Fruit fly (Drosophila melanogaster) whole organism, embryonic: ENCODE results near the gene Prosbeta2R2.

Source experiments
- Adf1 ChIP-seq: fragments of 200-800 bp; sonication (Bioruptor generic); IDR thresholded peaks from 2 replicates; pipeline ENCODE4 v1.3.6; 2022; ENCODE audit warnings: missing biosample characterization, missing genetic modification characterization
- B-H2 ChIP-seq: fragments of 200-800 bp; sonication (Bioruptor generic); optimal IDR thresholded peaks from 2 replicates; lab custom pipeline; 2018; ENCODE audit warnings: missing biosample characterization, mild to moderate bottlenecking, missing genetic modification characterization
- Bgb ChIP-seq: fragments of 200-800 bp; sonication (Bioruptor generic); IDR thresholded peaks from 2 replicates; pipeline ENCODE4 v1.3.6; 2022; ENCODE audit warnings: missing biosample characterization, missing genetic modification characterization; ENCODE audit not compliant: partially characterized antibody
- CG10267 ChIP-seq: fragments of 200-800 bp; sonication (Bioruptor generic); optimal IDR thresholded peaks from 2 replicates; lab custom pipeline; 2018; ENCODE audit warnings: missing biosample characterization, mild to moderate bottlenecking, missing genetic modification characterization, moderate library complexity
- CG11093 ChIP-seq: fragments of 200-800 bp; sonication (Bioruptor generic); IDR thresholded peaks from 3 replicates; pipeline ENCODE4 v1.3.6; 2022; ENCODE audit warnings: missing biosample characterization, missing genetic modification characterization
- CG12744 ChIP-seq: fragments of 200-800 bp; sonication (Bioruptor generic); optimal IDR thresholded peaks from 2 replicates; lab custom pipeline; 2016; ENCODE audit warnings: missing biosample characterization, missing genetic modification characterization
- CG13123 ChIP-seq: fragments of 200-800 bp; sonication (Bioruptor generic); optimal IDR thresholded peaks from 2 replicates; lab custom pipeline; 2016; ENCODE audit warnings: missing biosample characterization, missing genetic modification characterization
- CG13894 ChIP-seq: fragments of 200-800 bp; sonication (Bioruptor generic); optimal IDR thresholded peaks from 3 replicates; lab custom pipeline; 2018; ENCODE audit warnings: missing biosample characterization, mild to moderate bottlenecking, missing genetic modification characterization, moderate library complexity
- CG14860 ChIP-seq: fragments of 200-800 bp; sonication (Bioruptor generic); IDR thresholded peaks from 3 replicates; pipeline ENCODE4 v1.3.6; 2022; ENCODE audit warnings: missing biosample characterization, missing genetic modification characterization; ENCODE audit not compliant: partially characterized antibody
- CG15514 ChIP-seq: fragments of 200-800 bp; sonication (Bioruptor generic); optimal IDR thresholded peaks from 3 replicates; lab custom pipeline; 2017; ENCODE audit warnings: missing biosample characterization, missing genetic modification characterization, mild to moderate bottlenecking, moderate library complexity, missing genetic modification reagents
- CG17186 ChIP-seq: fragments of 200-800 bp; sonication (Bioruptor generic); optimal IDR thresholded peaks from 3 replicates; lab custom pipeline; 2017; ENCODE audit warnings: missing biosample characterization, missing genetic modification reagents, missing genetic modification characterization
- CG2116 ChIP-seq: fragments of 200-800 bp; sonication (Bioruptor generic); optimal IDR thresholded peaks from 3 replicates; lab custom pipeline; 2018; ENCODE audit warnings: missing biosample characterization, mild to moderate bottlenecking, missing genetic modification characterization
- CG33557 ChIP-seq: fragments of 200-800 bp; sonication (Bioruptor generic); optimal IDR thresholded peaks from 2 replicates; lab custom pipeline; 2019; ENCODE audit warnings: missing biosample characterization, mild to moderate bottlenecking, missing genetic modification characterization, moderate library complexity
- CG4854 ChIP-seq: fragments of 200-800 bp; sonication (Bioruptor generic); optimal IDR thresholded peaks from 2 replicates; lab custom pipeline; 2016; ENCODE audit warnings: missing biosample characterization, missing genetic modification characterization, inconsistent platforms
- CG7928 ChIP-seq: fragments of 200-800 bp; sonication (Bioruptor generic); optimal IDR thresholded peaks from 2 replicates; lab custom pipeline; 2017; ENCODE audit warnings: missing biosample characterization, mild to moderate bottlenecking, missing genetic modification characterization
- CG8089 ChIP-seq: fragments of 200-800 bp; sonication (Bioruptor generic); optimal IDR thresholded peaks from 3 replicates; lab custom pipeline; 2016; ENCODE audit warnings: missing biosample characterization, missing genetic modification characterization
- CG8924 ChIP-seq: fragments of 200-800 bp; optimal IDR thresholded peaks from 3 replicates; lab custom pipeline; 2019; ENCODE audit warnings: missing biosample characterization, mild to moderate bottlenecking, missing genetic modification characterization, moderate library complexity
- CG9609 ChIP-seq: fragments of 200-800 bp; sonication (Bioruptor generic); optimal IDR thresholded peaks from 3 replicates; lab custom pipeline; 2016; ENCODE audit warnings: missing biosample characterization, missing genetic modification characterization
- CG9797 ChIP-seq: fragments of 200-800 bp; sonication (Bioruptor generic); optimal IDR thresholded peaks from 3 replicates; lab custom pipeline; 2018; ENCODE audit warnings: missing biosample characterization, mild to moderate bottlenecking, missing genetic modification characterization
- CG9876 ChIP-seq: fragments of 200-800 bp; sonication (Bioruptor generic); optimal IDR thresholded peaks from 2 replicates; lab custom pipeline; 2016; ENCODE audit warnings: missing biosample characterization, missing genetic modification characterization
- Dek ChIP-seq: fragments of 200-800 bp; sonication (Bioruptor generic); optimal IDR thresholded peaks from 3 replicates; lab custom pipeline; 2019; ENCODE audit warnings: missing biosample characterization, mild to moderate bottlenecking, missing genetic modification characterization, moderate library complexity
- Dfd ChIP-seq, 2 experiments: fragments of >200 bp; optimal IDR thresholded peaks; 2 replicates each; lab custom pipeline; 2017; ENCODE audit warnings: missing biosample characterization in 2 of 2, missing genetic modification characterization in 2 of 2
- Dref ChIP-seq: fragments of 200-800 bp; sonication (Bioruptor generic); IDR thresholded peaks from 2 replicates; pipeline ENCODE4 v1.3.6; 2022; ENCODE audit warnings: missing biosample characterization, missing genetic modification characterization
- HHEX ChIP-seq: fragments of 200-800 bp; sonication (Bioruptor generic); optimal IDR thresholded peaks from 3 replicates; lab custom pipeline; 2017; ENCODE audit warnings: missing biosample characterization, mild to moderate bottlenecking, missing genetic modification characterization, missing genetic modification reagents
- HmgZ ChIP-seq: fragments of 200-800 bp; sonication (Bioruptor generic); optimal IDR thresholded peaks from 2 replicates; lab custom pipeline; 2018; ENCODE audit warnings: missing biosample characterization, mild to moderate bottlenecking, missing genetic modification characterization
- Hsf ChIP-seq: fragments of 200-800 bp; sonication (Bioruptor generic); optimal IDR thresholded peaks from 3 replicates; lab custom pipeline; 2016; ENCODE audit warnings: missing biosample characterization, missing genetic modification characterization
- Jarid2 ChIP-seq: fragments of 200-800 bp; sonication (Bioruptor generic); optimal IDR thresholded peaks from 3 replicates; lab custom pipeline; 2017; ENCODE audit warnings: mild to moderate bottlenecking, missing biosample characterization, missing genetic modification reagents, missing genetic modification characterization
- Lim3 ChIP-seq: fragments of 200-800 bp; sonication (Bioruptor generic); IDR thresholded peaks from 2 replicates; pipeline ENCODE4 v1.3.6; 2022; ENCODE audit warnings: missing biosample characterization, missing genetic modification characterization
- Mad ChIP-seq: fragments of 200-800 bp; sonication (Bioruptor generic); optimal IDR thresholded peaks from 2 replicates; lab custom pipeline; 2016; ENCODE audit warnings: missing biosample characterization, missing genetic modification characterization
- Neu2 ChIP-seq: fragments of 200-800 bp; sonication (Bioruptor generic); optimal IDR thresholded peaks from 3 replicates; lab custom pipeline; 2016; ENCODE audit warnings: missing biosample characterization, missing genetic modification characterization, borderline replicate concordance
- Opbp ChIP-seq: fragments of 200-800 bp; sonication (Bioruptor generic); IDR thresholded peaks from 3 replicates; pipeline ENCODE4 v1.3.6; 2022; ENCODE audit warnings: missing biosample characterization, missing genetic modification characterization; ENCODE audit not compliant: partially characterized antibody
- Rfx ChIP-seq: fragments of 200-800 bp; sonication (Bioruptor generic); IDR thresholded peaks from 2 replicates; pipeline ENCODE4 v1.3.6; 2022; ENCODE audit warnings: missing biosample characterization, missing genetic modification characterization
- al ChIP-seq: fragments of 200-800 bp; sonication (Bioruptor generic); IDR thresholded peaks from 2 replicates; pipeline ENCODE4 v1.3.6; 2022; ENCODE audit warnings: missing biosample characterization, missing genetic modification characterization
- dpn ChIP-seq, 2 experiments: fragments of 200-800 bp; sonication (Bioruptor generic); optimal IDR thresholded peaks; 3 replicates each; lab custom pipeline; 2016; ENCODE audit warnings: missing biosample characterization in 2 of 2, missing genetic modification characterization in 2 of 2
- fd64A ChIP-seq: fragments of 200-800 bp; sonication (Bioruptor generic); optimal IDR thresholded peaks from 3 replicates; lab custom pipeline; 2018; ENCODE audit warnings: missing biosample characterization, mild to moderate bottlenecking, missing genetic modification characterization
- gt ChIP-seq: fragments of 200-800 bp; sonication (Bioruptor generic); IDR thresholded peaks from 2 replicates; pipeline ENCODE4 v1.3.6; 2022; ENCODE audit warnings: missing biosample characterization, missing genetic modification characterization
- hbn ChIP-seq: fragments of 200-800 bp; sonication (Bioruptor generic); IDR thresholded peaks from 2 replicates; pipeline ENCODE4 v1.3.6; 2022; ENCODE audit warnings: missing biosample characterization, missing genetic modification characterization; ENCODE audit not compliant: partially characterized antibody
- her ChIP-seq: fragments of 200-800 bp; sonication (Bioruptor generic); optimal IDR thresholded peaks from 2 replicates; lab custom pipeline; 2016; ENCODE audit warnings: missing biosample characterization, missing genetic modification characterization
- insv ChIP-seq, 2 experiments: fragments of 200-800 bp; sonication (Bioruptor generic); optimal IDR thresholded peaks; 3 replicates each; lab custom pipeline; 2016 to 2018; ENCODE audit warnings: missing biosample characterization in 2 of 2, missing genetic modification characterization in 2 of 2
- lab ChIP-seq: fragments of 200-800 bp; sonication (Bioruptor generic); optimal IDR thresholded peaks from 3 replicates; lab custom pipeline; 2017; ENCODE audit warnings: missing biosample characterization, missing genetic modification characterization, mild to moderate bottlenecking, moderate library complexity, missing genetic modification reagents
- lbe ChIP-seq: fragments of 200-800 bp; sonication (Bioruptor generic); optimal IDR thresholded peaks from 2 replicates; lab custom pipeline; 2016; ENCODE audit warnings: missing biosample characterization, mild to moderate bottlenecking, missing genetic modification characterization
- lilli ChIP-seq: fragments of 200-800 bp; sonication (Bioruptor generic); optimal IDR thresholded peaks from 3 replicates; lab custom pipeline; 2016; ENCODE audit warnings: missing biosample characterization, missing genetic modification characterization
- peb ChIP-seq: fragments of 200-800 bp; sonication (Bioruptor generic); IDR thresholded peaks from 2 replicates; pipeline ENCODE4 v1.3.6; 2022; ENCODE audit warnings: missing biosample characterization, missing genetic modification characterization
- pho ChIP-seq: fragments of 200-800 bp; sonication (Bioruptor generic); optimal IDR thresholded peaks from 2 replicates; lab custom pipeline; 2016; ENCODE audit warnings: missing biosample characterization, missing genetic modification characterization
- pita ChIP-seq: fragments of 200-800 bp; sonication (Bioruptor generic); optimal IDR thresholded peaks from 2 replicates; lab custom pipeline; 2017; ENCODE audit warnings: missing biosample characterization, mild to moderate bottlenecking, missing genetic modification characterization
- scrt ChIP-seq: fragments of 200-800 bp; sonication (Bioruptor generic); optimal IDR thresholded peaks from 2 replicates; lab custom pipeline; 2018; ENCODE audit warnings: missing biosample characterization, mild to moderate bottlenecking, missing genetic modification characterization, moderate library complexity
- seq ChIP-seq: fragments of 200-800 bp; sonication (Bioruptor generic); IDR thresholded peaks from 2 replicates; pipeline ENCODE4 v1.3.6; 2022; ENCODE audit warnings: missing biosample characterization, missing genetic modification characterization
- slbo ChIP-seq: fragments of 200-800 bp; sonication (Bioruptor generic); IDR thresholded peaks from 2 replicates; pipeline ENCODE4 v1.3.6; 2022; ENCODE audit warnings: missing biosample characterization, missing genetic modification characterization
- tgo ChIP-seq: fragments of 200-800 bp; sonication (Bioruptor generic); IDR thresholded peaks from 3 replicates; pipeline ENCODE4 v1.3.6; 2022; ENCODE audit warnings: missing biosample characterization, missing genetic modification characterization
- zfh1 ChIP-seq: fragments of 200-800 bp; sonication (Bioruptor generic); IDR thresholded peaks from 3 replicates; pipeline ENCODE4 v1.3.6; 2022; ENCODE audit warnings: missing biosample characterization, missing genetic modification characterization

Prosbeta2R2 gene

dm6 chr3R:5217278-5217714 is 2.0 kb downstream of the Prosbeta2R2 start, which contains the start of gene cno (continued):
- no peak for TF ChIP-seq peb (GFP tag; lab: Robert Waterston, UW)
- peak; percentile 36 for TF ChIP-seq Dek (tag; lab: Kevin White, UChicago)
- no peak for TF ChIP-seq CG13123 (GFP tag; lab: Kevin White, UChicago)
- TF ChIP-seq B-H2 (GFP tag; lab: Kevin White, UChicago), result peak; percentile 26
- TF ChIP-seq fd64A, result peak; percentile 28
- peak; percentile 87 for TF ChIP-seq pita (GFP tag; lab: Kevin White, UChicago)
- TF ChIP-seq Lim3 (GFP tag; lab: Robert Waterston, UW), result no peak
- TF ChIP-seq dpn (GFP tag; optimal IDR thresholded peaks at IDR 0.05; lab: Kevin White, UChicago), result peak in 1 of 2 experiments; percentile 18
- TF ChIP-seq lilli (GFP tag; lab: Kevin White, UChicago), result peak; percentile 24
- peak; percentile 90 for TF ChIP-seq Adf1 (GFP tag; lab: Robert Waterston, UW)
- no peak for TF ChIP-seq Neu2
- peak; percentile 33; the same call in 1 of the 2 replicates for TF ChIP-seq slbo
- peak; percentile 91 for TF ChIP-seq Jarid2 (GFP tag; lab: Kevin White, UChicago)
- no peak for TF ChIP-seq CG11093
- TF ChIP-seq CG9797 (GFP tag; lab: Kevin White, UChicago), result peak; percentile 99
- TF ChIP-seq CG7928, result no peak
- TF ChIP-seq lab (GFP tag; lab: Kevin White, UChicago), result no peak
- TF ChIP-seq gt, result no peak
- TF ChIP-seq Hsf, result no peak
- peak; percentile 36 for TF ChIP-seq her (GFP tag; lab: Kevin White, UChicago)
- TF ChIP-seq CG8089 (GFP tag; lab: Kevin White, UChicago), result no peak
- TF ChIP-seq CG17186 (GFP tag; lab: Kevin White, UChicago), result no peak
- TF ChIP-seq seq, result no peak; the same call in 1 of the 2 replicates
- TF ChIP-seq al (GFP tag; lab: Robert Waterston, UW), result no peak
- peak; percentile 35; the same call in 1 of the 2 replicates for TF ChIP-seq hbn (GFP tag; lab: Robert Waterston, UW)
- peak; percentile 46; the same call in 1 of the 3 replicates for TF ChIP-seq Opbp (GFP tag; lab: Robert Waterston, UW)
- TF ChIP-seq Mad, result peak; percentile 9
- TF ChIP-seq CG13894 (tag; lab: Kevin White, UChicago), result peak; percentile 42
- no peak for TF ChIP-seq CG12744
- peak in 1 of 2 experiments; percentile 8 for TF ChIP-seq insv (GFP tag; optimal IDR thresholded peaks at IDR 0.05; lab: Kevin White, UChicago)
- no peak for TF ChIP-seq Dfd (GFP tag; optimal IDR thresholded peaks at IDR 0.05; lab: Kevin White, UChicago)
- no peak for TF ChIP-seq tgo (GFP tag; lab: Robert Waterston, UW)
- TF ChIP-seq lbe, result peak; percentile 24
- TF ChIP-seq CG10267 (tag; lab: Kevin White, UChicago), result peak; percentile 45
- TF ChIP-seq HmgZ (tag; lab: Kevin White, UChicago), result peak; percentile 56
- TF ChIP-seq pho, result peak; percentile 21
- TF ChIP-seq CG2116, result peak; percentile 47
- TF ChIP-seq scrt, result no peak
- TF ChIP-seq CG8924 (tag; lab: Kevin White, UChicago), result peak; percentile 66
- no peak for TF ChIP-seq CG9876 (GFP tag; lab: Kevin White, UChicago)
- TF ChIP-seq zfh1 (GFP tag; lab: Robert Waterston, UW), result peak; percentile 37; the same call in 1 of the 3 replicates
- TF ChIP-seq CG4854 (GFP tag; lab: Kevin White, UChicago), result no peak
- TF ChIP-seq HHEX (GFP tag; lab: Kevin White, UChicago), result peak; percentile 1
- peak; percentile 21; the same call in 1 of the 3 replicates for TF ChIP-seq CG14860 (GFP tag; lab: Robert Waterston, UW)
- TF ChIP-seq Bgb, result peak; percentile 65; the same call in 1 of the 2 replicates
- peak; percentile 27; the same call in 1 of the 2 replicates for TF ChIP-seq Rfx (GFP tag; lab: Robert Waterston, UW)
- TF ChIP-seq CG15514 (GFP tag; lab: Kevin White, UChicago), result peak; percentile 72
- peak; percentile 35 for TF ChIP-seq CG33557 (GFP tag; lab: Kevin White, UChicago)
- TF ChIP-seq CG9609 (GFP tag; lab: Kevin White, UChicago), result no peak
- peak; percentile 45 for TF ChIP-seq Dref (GFP tag; lab: Robert Waterston, UW)
